Fruit fly (Drosophila melanogaster) whole organism, embryonic: ENCODE data around the gene IRSp53.

Experiments
- Awh ChIP-seq: fragments of 200-800 bp; sonication (Bioruptor generic); IDR thresholded peaks from 2 replicates; pipeline ENCODE4, ENCODE4 v1.3.6; 2022; ENCODE audit warnings: missing biosample characterization, missing genetic modification characterization
- Bteb2 ChIP-seq: fragments of 200-800 bp; sonication (Bioruptor generic); optimal IDR thresholded peaks from 2 replicates; lab custom pipeline; 2016; ENCODE audit warnings: missing biosample characterization, missing genetic modification characterization
- CG12236 ChIP-seq: fragments of 200-800 bp; sonication (Bioruptor generic); optimal IDR thresholded peaks from 2 replicates; lab custom pipeline; 2016; ENCODE audit warnings: missing biosample characterization, missing genetic modification characterization
- CG2120 ChIP-seq: fragments of 200-800 bp; sonication (Bioruptor generic); optimal IDR thresholded peaks from 3 replicates; lab custom pipeline; 2016; ENCODE audit warnings: missing biosample characterization, missing genetic modification characterization
- CG2875 ChIP-seq: fragments of 200-800 bp; sonication (Bioruptor generic); optimal IDR thresholded peaks from 2 replicates; lab custom pipeline; 2017; ENCODE audit warnings: missing biosample characterization, mild to moderate bottlenecking, missing genetic modification characterization, missing genetic modification reagents
- CG33213 ChIP-seq: fragments of 200-800 bp; sonication (Bioruptor generic); optimal IDR thresholded peaks from 3 replicates; lab custom pipeline; 2016; ENCODE audit warnings: missing biosample characterization, missing genetic modification characterization
- CG34224 ChIP-seq: fragments of 200-800 bp; sonication (Bioruptor generic); IDR thresholded peaks from 3 replicates; pipeline ENCODE4 v1.3.6; 2022; ENCODE audit warnings: missing biosample characterization, missing genetic modification characterization; ENCODE audit not compliant: partially characterized antibody
- CG43689 ChIP-seq: fragments of 200-800 bp; sonication (Bioruptor generic); IDR thresholded peaks from 2 replicates; pipeline ENCODE4 v1.3.6; 2022; ENCODE audit warnings: missing biosample characterization, missing genetic modification characterization
- CG5953 ChIP-seq: fragments of 200-800 bp; sonication (Bioruptor generic); IDR thresholded peaks from 2 replicates; pipeline ENCODE4 v1.3.6; 2022; ENCODE audit warnings: missing biosample characterization, missing genetic modification characterization
- CG6654 ChIP-seq: fragments of 200-800 bp; sonication (Bioruptor generic); optimal IDR thresholded peaks from 2 replicates; lab custom pipeline; 2017; ENCODE audit warnings: missing biosample characterization, mild to moderate bottlenecking, missing genetic modification characterization
- CG6854 ChIP-seq: fragments of 200-800 bp; sonication (Bioruptor generic); optimal IDR thresholded peaks from 3 replicates; lab custom pipeline; 2017; ENCODE audit warnings: missing biosample characterization, mild to moderate bottlenecking, missing genetic modification characterization
- CG7556 ChIP-seq: fragments of 200-800 bp; sonication (Bioruptor generic); optimal IDR thresholded peaks from 2 replicates; lab custom pipeline; 2017; ENCODE audit warnings: missing biosample characterization, mild to moderate bottlenecking, missing genetic modification characterization
- CG7745 ChIP-seq: fragments of 200-800 bp; sonication (Bioruptor generic); optimal IDR thresholded peaks from 2 replicates; lab custom pipeline; 2018; ENCODE audit warnings: missing biosample characterization, mild to moderate bottlenecking, missing genetic modification characterization, moderate library complexity
- CG7839 ChIP-seq: fragments of 200-800 bp; sonication (Bioruptor generic); optimal IDR thresholded peaks from 3 replicates; lab custom pipeline; 2018; ENCODE audit warnings: missing biosample characterization, mild to moderate bottlenecking, missing genetic modification characterization, moderate library complexity
- CG8089 ChIP-seq: fragments of 200-800 bp; sonication (Bioruptor generic); optimal IDR thresholded peaks from 3 replicates; lab custom pipeline; 2016; ENCODE audit warnings: missing biosample characterization, missing genetic modification characterization
- CG9609 ChIP-seq: fragments of 200-800 bp; sonication (Bioruptor generic); optimal IDR thresholded peaks from 3 replicates; lab custom pipeline; 2016; ENCODE audit warnings: missing biosample characterization, missing genetic modification characterization
- CG9727 ChIP-seq: fragments of 200-800 bp; sonication (Bioruptor generic); optimal IDR thresholded peaks from 3 replicates; lab custom pipeline; 2017; ENCODE audit warnings: missing biosample characterization, mild to moderate bottlenecking, missing genetic modification characterization
- D ChIP-seq, 2 experiments: fragments of 200-800 bp in 1 of 2; fragments of >200 bp in 1 of 2; sonication (Bioruptor generic) in 1 of 2; optimal IDR thresholded peaks; 2 replicates in 1 of 2; 3 replicates in 1 of 2; lab custom pipeline; 2017; ENCODE audit warnings: mild to moderate bottlenecking in 1 of 2, missing biosample characterization in 1 of 2, missing genetic modification characterization in 1 of 2, missing genetic modification reagents in 1 of 2
- Dfd ChIP-seq, 2 experiments: fragments of >200 bp; optimal IDR thresholded peaks; 2 replicates each; lab custom pipeline; 2017; ENCODE audit warnings: missing biosample characterization in 2 of 2, missing genetic modification characterization in 2 of 2
- Fer2 ChIP-seq: fragments of 200-800 bp; sonication (Bioruptor generic); optimal IDR thresholded peaks from 2 replicates; lab custom pipeline; 2018; ENCODE audit warnings: missing biosample characterization, mild to moderate bottlenecking, missing genetic modification characterization, moderate library complexity
- Hey ChIP-seq: fragments of 200-800 bp; sonication (Bioruptor generic); optimal IDR thresholded peaks from 3 replicates; lab custom pipeline; 2018; ENCODE audit warnings: missing biosample characterization, mild to moderate bottlenecking, missing genetic modification characterization
- Lpt ChIP-seq: fragments of >200 bp; optimal IDR thresholded peaks from 2 replicates; lab custom pipeline; 2018; ENCODE audit warnings: missing biosample characterization, missing genetic modification characterization
- Pdp1 ChIP-seq, 2 experiments: fragments of 200-800 bp; sonication (Bioruptor generic); optimal IDR thresholded peaks; 3 replicates each; lab custom pipeline; 2016; ENCODE audit warnings: missing biosample characterization in 2 of 2, missing genetic modification characterization in 2 of 2, mild to moderate bottlenecking in 1 of 2, moderate library complexity in 1 of 2
- Sox100B ChIP-seq: fragments of 200-800 bp; sonication (Bioruptor generic); optimal IDR thresholded peaks from 3 replicates; lab custom pipeline; 2018; ENCODE audit warnings: missing biosample characterization, mild to moderate bottlenecking, missing genetic modification characterization
- Sox102F ChIP-seq: fragments of 200-800 bp; sonication (Bioruptor generic); optimal IDR thresholded peaks from 2 replicates; lab custom pipeline; 2018; ENCODE audit warnings: missing biosample characterization, mild to moderate bottlenecking, missing genetic modification characterization, moderate library complexity
- Tbp ChIP-seq: fragments of >200 bp; optimal IDR thresholded peaks from 2 replicates; lab custom pipeline; 2018; ENCODE audit warnings: missing biosample characterization, missing genetic modification characterization
- al ChIP-seq: fragments of 200-800 bp; sonication (Bioruptor generic); IDR thresholded peaks from 2 replicates; pipeline ENCODE4 v1.3.6; 2022; ENCODE audit warnings: missing biosample characterization, missing genetic modification characterization
- ap ChIP-seq: fragments of 200-800 bp; sonication (Bioruptor generic); IDR thresholded peaks from 2 replicates; pipeline ENCODE4 v1.3.6; 2022; ENCODE audit warnings: missing biosample characterization, missing genetic modification characterization
- ara ChIP-seq: fragments of 200-800 bp; sonication (Bioruptor generic); IDR thresholded peaks from 2 replicates; pipeline ENCODE4 v1.3.6; 2022; ENCODE audit warnings: missing biosample characterization, missing genetic modification characterization
- btn ChIP-seq: fragments of 200-800 bp; sonication (Bioruptor generic); optimal IDR thresholded peaks from 2 replicates; lab custom pipeline; 2016; ENCODE audit warnings: missing biosample characterization, missing genetic modification characterization
- da ChIP-seq: fragments of 200-800 bp; sonication (Bioruptor generic); optimal IDR thresholded peaks from 2 replicates; lab custom pipeline; 2016; ENCODE audit warnings: missing biosample characterization, missing genetic modification characterization
- dimm ChIP-seq: fragments of 200-800 bp; sonication (Bioruptor generic); IDR thresholded peaks from 2 replicates; pipeline ENCODE4 v1.3.6; 2022; ENCODE audit warnings: missing biosample characterization, missing genetic modification characterization
- dm ChIP-seq: fragments of 200-800 bp; sonication (Bioruptor generic); optimal IDR thresholded peaks from 3 replicates; lab custom pipeline; 2016; ENCODE audit warnings: missing biosample characterization, missing genetic modification characterization
- fd102C ChIP-seq: fragments of 200-800 bp; sonication (Bioruptor generic); optimal IDR thresholded peaks from 2 replicates; lab custom pipeline; 2018; ENCODE audit warnings: missing biosample characterization, mild to moderate bottlenecking, missing genetic modification characterization, moderate library complexity
- her ChIP-seq: fragments of 200-800 bp; sonication (Bioruptor generic); optimal IDR thresholded peaks from 2 replicates; lab custom pipeline; 2016; ENCODE audit warnings: missing biosample characterization, missing genetic modification characterization
- lilli ChIP-seq: fragments of 200-800 bp; sonication (Bioruptor generic); optimal IDR thresholded peaks from 3 replicates; lab custom pipeline; 2016; ENCODE audit warnings: missing biosample characterization, missing genetic modification characterization
- peb ChIP-seq: fragments of 200-800 bp; sonication (Bioruptor generic); IDR thresholded peaks from 2 replicates; pipeline ENCODE4 v1.3.6; 2022; ENCODE audit warnings: missing biosample characterization, missing genetic modification characterization
- prd ChIP-seq, 3 experiments: fragments of >200 bp in 2 of 3; fragments of 200-800 bp in 1 of 3; sonication (Bioruptor generic) in 1 of 3; optimal IDR thresholded peaks in 2 of 3; IDR thresholded peaks in 1 of 3; 2 replicates in 2 of 3; 3 replicates in 1 of 3; pipeline versions ENCODE4 v1.3.6 to Lab custom; 2017 to 2022; ENCODE audit warnings: missing biosample characterization in 1 of 3, missing genetic modification characterization in 1 of 3
- pzg ChIP-seq: fragments of 200-800 bp; sonication (Bioruptor generic); optimal IDR thresholded peaks from 3 replicates; lab custom pipeline; 2018; ENCODE audit warnings: missing biosample characterization, mild to moderate bottlenecking, missing genetic modification characterization, moderate library complexity
- ranshi ChIP-seq: fragments of 200-800 bp; sonication (Bioruptor generic); IDR thresholded peaks from 2 replicates; pipeline ENCODE4 v1.3.6; 2022; ENCODE audit warnings: missing biosample characterization, missing genetic modification characterization
- repo ChIP-seq: fragments of 200-800 bp; sonication (Bioruptor generic); optimal IDR thresholded peaks from 2 replicates; lab custom pipeline; 2016; ENCODE audit warnings: missing biosample characterization, missing genetic modification characterization
- ro ChIP-seq: fragments of 200-800 bp; sonication (Bioruptor generic); IDR thresholded peaks from 2 replicates; pipeline ENCODE4 v1.3.6; 2022; ENCODE audit warnings: missing biosample characterization, missing genetic modification characterization
- sd ChIP-seq: fragments of 200-800 bp; sonication (Bioruptor generic); optimal IDR thresholded peaks from 3 replicates; lab custom pipeline; 2018; ENCODE audit warnings: missing biosample characterization, mild to moderate bottlenecking, missing genetic modification characterization, moderate library complexity
- seq ChIP-seq: fragments of 200-800 bp; sonication (Bioruptor generic); IDR thresholded peaks from 2 replicates; pipeline ENCODE4 v1.3.6; 2022; ENCODE audit warnings: missing biosample characterization, missing genetic modification characterization
- slbo ChIP-seq: fragments of 200-800 bp; sonication (Bioruptor generic); IDR thresholded peaks from 2 replicates; pipeline ENCODE4 v1.3.6; 2022; ENCODE audit warnings: missing biosample characterization, missing genetic modification characterization
- tll ChIP-seq, 2 experiments: fragments of 200-800 bp in 1 of 2; fragments of >200 bp in 1 of 2; sonication (Bioruptor generic) in 1 of 2; optimal IDR thresholded peaks; 2 replicates each; lab custom pipeline; 2017 to 2019; ENCODE audit warnings: missing biosample characterization in 2 of 2, missing genetic modification characterization in 2 of 2, mild to moderate bottlenecking in 1 of 2, moderate library complexity in 1 of 2
- usp ChIP-seq: fragments of >200 bp; optimal IDR thresholded peaks from 2 replicates; lab custom pipeline; 2017; ENCODE audit warnings: missing biosample characterization, missing genetic modification characterization
- wor ChIP-seq: fragments of 200-800 bp; sonication (Bioruptor generic); IDR thresholded peaks from 2 replicates; pipeline ENCODE4 v1.3.6; 2022; ENCODE audit warnings: missing biosample characterization, missing genetic modification characterization
- zfh1 ChIP-seq: fragments of 200-800 bp; sonication (Bioruptor generic); IDR thresholded peaks from 3 replicates; pipeline ENCODE4 v1.3.6; 2022; ENCODE audit warnings: missing biosample characterization, missing genetic modification characterization

IRSp53 gene

dm6 chr3L:11197291-11198021 is 61.6 kb downstream of the IRSp53 start, which contains the start of gene GlcAT-P (continued):
- 0 out of 2 replicates have a peak, but pooled peaks have one; percentile 51 for TF ChIP-seq Awh (GFP tag; lab: Robert Waterston, UW)
- TF ChIP-seq CG7745 (tag; lab: Kevin White, UChicago), result no peak
- no peak for TF ChIP-seq Hey (tag; lab: Kevin White, UChicago)
- TF ChIP-seq CG7839 (tag; lab: Kevin White, UChicago), result peak; percentile 79
- TF ChIP-seq Pdp1 (GFP tag; optimal IDR thresholded peaks at IDR 0.05; lab: Kevin White, UChicago), result no peak
- TF ChIP-seq CG43689 (GFP tag; lab: Robert Waterston, UW), result peak; percentile 9; the same call in 1 of the 2 replicates
- TF ChIP-seq CG6854, result no peak
- TF ChIP-seq wor (GFP tag; lab: Robert Waterston, UW), result peak; percentile 19; the same call in 1 of the 2 replicates
- no peak for TF ChIP-seq CG12236
- no peak for TF ChIP-seq CG8089
- no peak for TF ChIP-seq dimm (GFP tag; lab: Robert Waterston, UW)
- TF ChIP-seq repo (GFP tag; lab: Kevin White, UChicago), result no peak
- no peak for TF ChIP-seq Dfd (GFP tag; optimal IDR thresholded peaks at IDR 0.05; lab: Kevin White, UChicago)
- TF ChIP-seq Sox100B (GFP tag; lab: Kevin White, UChicago), result peak; percentile 78
- no peak for TF ChIP-seq her (GFP tag; lab: Kevin White, UChicago)
- no peak for TF ChIP-seq CG2875
- no peak for TF ChIP-seq ara
- TF ChIP-seq CG9609, result no peak
- TF ChIP-seq btn (GFP tag; lab: Kevin White, UChicago), result no peak
- TF ChIP-seq D (optimal IDR thresholded peaks at IDR 0.05; lab: Kevin White, UChicago), result no peak
- peak; percentile 35 for TF ChIP-seq D (GFP tag; optimal IDR thresholded peaks at IDR 0.05; lab: Kevin White, UChicago)
- TF ChIP-seq al, result peak; percentile 61
- TF ChIP-seq CG33213 (GFP tag; lab: Kevin White, UChicago), result no peak
- peak; percentile 78 for TF ChIP-seq CG9727 (GFP tag; lab: Kevin White, UChicago)
- TF ChIP-seq fd102C (GFP tag; lab: Kevin White, UChicago), result no peak
- no peak for TF ChIP-seq CG34224 (GFP tag; lab: Robert Waterston, UW)
- TF ChIP-seq tll (GFP tag; optimal IDR thresholded peaks at IDR 0.05; lab: Kevin White, UChicago), result no peak
- no peak for TF ChIP-seq usp (GFP tag; lab: Kevin White, UChicago)
- peak; percentile 83 for TF ChIP-seq slbo (GFP tag; lab: Robert Waterston, UW)
- TF ChIP-seq CG2120 (GFP tag; lab: Kevin White, UChicago), result peak; percentile 46
- TF ChIP-seq CG5953 (GFP tag; lab: Robert Waterston, UW), result no peak
- peak; percentile 81 for TF ChIP-seq Sox102F (GFP tag; lab: Kevin White, UChicago)
- TF ChIP-seq Fer2 (tag; lab: Kevin White, UChicago), result no peak
- peak; percentile 57 for TF ChIP-seq ap (GFP tag; lab: Robert Waterston, UW)
- TF ChIP-seq seq (GFP tag; lab: Robert Waterston, UW), result peak; percentile 55; the same call in 1 of the 2 replicates
- no peak for TF ChIP-seq prd (optimal IDR thresholded peaks at IDR 0.05; lab: Kevin White, UChicago)
- peak; percentile 63 for TF ChIP-seq prd (GFP tag; IDR thresholded peaks at IDR 0.05; lab: Robert Waterston, UW)
- no peak; the same call in 1 of the 2 replicates for TF ChIP-seq peb
- TF ChIP-seq ranshi (GFP tag; lab: Robert Waterston, UW), result peak; percentile 53; the same call in 1 of the 2 replicates
- TF ChIP-seq lilli, result peak; percentile 27
- no peak for TF ChIP-seq Lpt
- no peak for TF ChIP-seq Tbp (GFP tag; lab: Kevin White, UChicago)
- no peak for TF ChIP-seq zfh1 (GFP tag; lab: Robert Waterston, UW)
- TF ChIP-seq Bteb2 (GFP tag; lab: Kevin White, UChicago), result no peak
- no peak for TF ChIP-seq pzg (GFP tag; lab: Kevin White, UChicago)
- TF ChIP-seq sd (tag; lab: Kevin White, UChicago), result peak; percentile 18
- TF ChIP-seq da (GFP tag; lab: Kevin White, UChicago), result no peak
- peak; percentile 3 for TF ChIP-seq CG6654 (GFP tag; lab: Kevin White, UChicago)
- peak; percentile 91 for TF ChIP-seq CG7556 (GFP tag; lab: Kevin White, UChicago)
- no peak for TF ChIP-seq dm (GFP tag; lab: Kevin White, UChicago)
- TF ChIP-seq ro (GFP tag; lab: Robert Waterston, UW), result no peak
